Worm (Caenorhabditis elegans): Measurements from ENCODE around the gene W10G11.2.

DNA sequence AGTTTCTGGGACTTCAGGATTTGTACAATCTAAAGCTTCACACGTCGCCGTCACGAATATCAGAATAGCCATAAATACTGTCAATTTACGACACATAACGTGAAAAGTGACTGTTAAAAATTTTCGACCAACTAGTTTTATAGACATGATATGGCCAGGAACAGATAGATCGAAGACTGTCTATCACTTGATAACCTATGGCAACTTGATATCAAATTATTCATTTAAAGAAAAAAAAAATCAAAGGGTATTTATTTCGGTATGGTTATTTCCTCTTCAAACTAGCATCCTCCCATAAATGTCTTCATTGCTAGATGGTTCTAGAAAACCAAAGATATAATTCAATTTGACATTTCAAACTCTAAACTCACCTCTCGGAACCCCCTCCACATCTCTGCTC is 958 bp upstream of the W10G11.2 start, which contains the start of gene W10G11.3:
- TF ChIP-seq ztf-6 (GFP tag; IDR thresholded peaks at IDR 0.05) (no peak), F22D6.2 (tag; optimal IDR thresholded peaks at IDR 0.05) (no peak), akir-1 (GFP tag; optimal IDR thresholded peaks at IDR 0.05) (no peak), ztf-18 (tag; optimal IDR thresholded peaks at IDR 0.05) (no peak), ztf-3 (GFP tag; optimal IDR thresholded peaks at IDR 0.05) (no peak), lin-54 (GFP tag; optimal IDR thresholded peaks at IDR 0.05) (no peak), snpc-4 (GFP tag; optimal IDR thresholded peaks at IDR 0.05) (no peak), snpc-4 (tag; optimal IDR thresholded peaks at IDR 0.05) (no peak), B0261.1 (tag; optimal IDR thresholded peaks at IDR 0.05) (no peak)

Data from whole organism, young adult.